Worm (Caenorhabditis elegans) whole organism, L1 larva: ENCODE data around the gene efl-2.

Experiments
- C16A3.4 ChIP-seq: fragments of 150-350 bp; optimal IDR thresholded peaks from 2 replicates; lab custom pipeline; 2014; ENCODE audit warnings: missing biosample characterization, missing genetic modification characterization
- C34B4.2 ChIP-seq: sonication (generic microtip); optimal IDR thresholded peaks from 2 replicates; lab custom pipeline; 2017; ENCODE audit warnings: mild to moderate bottlenecking, missing genetic modification characterization, missing compliant biosample characterization
- F16B12.6 ChIP-seq: fragments of 150-350 bp; optimal IDR thresholded peaks from 2 replicates; lab custom pipeline; 2014; ENCODE audit warnings: missing biosample characterization, missing genetic modification characterization
- Y116A8C.19 ChIP-seq: sonication (generic microtip); optimal IDR thresholded peaks from 2 replicates; lab custom pipeline; 2016; ENCODE audit warnings: missing compliant biosample characterization, missing genetic modification characterization, borderline replicate concordance
- aha-1 ChIP-seq: fragments of 150-350 bp; optimal IDR thresholded peaks from 2 replicates; lab custom pipeline; 2014; ENCODE audit warnings: missing biosample characterization, missing genetic modification characterization
- alr-1 ChIP-seq: fragments of 200-800 bp; sonication (Bioruptor generic); optimal IDR thresholded peaks from 2 replicates; lab custom pipeline; 2018; ENCODE audit warnings: borderline replicate concordance, mild to moderate bottlenecking, missing genetic modification characterization, missing compliant biosample characterization
- ceh-8 ChIP-seq: fragments of 200-800 bp; sonication (Bioruptor generic); optimal IDR thresholded peaks from 2 replicates; lab custom pipeline; 2018; ENCODE audit warnings: mild to moderate bottlenecking, missing genetic modification characterization, moderate library complexity, missing compliant biosample characterization
- dpl-1 ChIP-seq, 3 experiments: fragments of 150-350 bp in 2 of 3; sonication (generic microtip) in 1 of 3; optimal IDR thresholded peaks; 2 replicates each; lab custom pipeline; 2014 to 2017; ENCODE audit warnings: missing biosample characterization in 3 of 3, missing genetic modification characterization in 3 of 3, missing genetic modification reagents in 3 of 3
- dsc-1 ChIP-seq: sonication (generic microtip); optimal IDR thresholded peaks from 2 replicates; lab custom pipeline; 2016; ENCODE audit warnings: mild to moderate bottlenecking, missing genetic modification characterization, missing compliant biosample characterization
- efl-1 ChIP-seq, 4 experiments: fragments of 150-350 bp; optimal IDR thresholded peaks in 3 of 4; peaks in 1 of 4; 1 replicate in 1 of 4; 2 replicates in 3 of 4; lab custom pipeline; 2014; ENCODE audit warnings: missing biosample characterization in 2 of 4, missing genetic modification characterization in 2 of 4, missing genetic modification reagents in 2 of 4
- egl-27 ChIP-seq, 2 experiments: fragments of 150-350 bp in 1 of 2; sonication (generic microtip); optimal IDR thresholded peaks; 3 replicates each; lab custom pipeline; 2017 to 2018; ENCODE audit warnings: missing biosample characterization in 2 of 2, missing genetic modification characterization in 2 of 2, missing genetic modification reagents in 2 of 2
- ets-5 ChIP-seq: fragments of 200-800 bp; sonication (Bioruptor generic); IDR thresholded peaks from 2 replicates; pipeline ENCODE4 v1.3.6; 2022; ENCODE audit warnings: missing genetic modification characterization, missing compliant biosample characterization
- fos-1 ChIP-seq: fragments of 150-350 bp; optimal IDR thresholded peaks from 2 replicates; lab custom pipeline; 2014; ENCODE audit warnings: missing biosample characterization, missing genetic modification characterization
- hlh-17 ChIP-seq: fragments of 200-800 bp; sonication (Bioruptor generic); optimal IDR thresholded peaks from 2 replicates; lab custom pipeline; 2018; ENCODE audit warnings: missing genetic modification characterization, mild to moderate bottlenecking, missing compliant biosample characterization, moderate library complexity, borderline replicate concordance
- irx-1 ChIP-seq: sonication (generic microtip); optimal IDR thresholded peaks from 2 replicates; lab custom pipeline; 2016; ENCODE audit warnings: missing genetic modification characterization, missing compliant biosample characterization
- lin-13 ChIP-seq: fragments of 150-350 bp; optimal IDR thresholded peaks from 2 replicates; lab custom pipeline; 2014; ENCODE audit warnings: missing biosample characterization, missing genetic modification reagents, missing genetic modification characterization
- lin-14 ChIP-seq: fragments of 200-800 bp; sonication (Bioruptor generic); optimal IDR thresholded peaks from 2 replicates; lab custom pipeline; 2018; ENCODE audit warnings: mild to moderate bottlenecking, missing genetic modification characterization, moderate library complexity, missing compliant biosample characterization
- lin-35 ChIP-seq, 2 experiments: fragments of 150-350 bp; optimal IDR thresholded peaks; 2 replicates each; lab custom pipeline; 2014; ENCODE audit warnings: missing biosample characterization in 2 of 2, missing genetic modification characterization in 2 of 2, missing genetic modification reagents in 2 of 2
- lir-3 ChIP-seq: sonication (generic microtip); optimal IDR thresholded peaks from 2 replicates; lab custom pipeline; 2016; ENCODE audit warnings: mild to moderate bottlenecking, missing genetic modification characterization, moderate library complexity, missing compliant biosample characterization; ENCODE audit not compliant: poor library complexity
- mep-1 ChIP-seq: fragments of 150-350 bp; optimal IDR thresholded peaks from 2 replicates; lab custom pipeline; 2014; ENCODE audit warnings: missing biosample characterization, missing genetic modification characterization
- nhr-47 ChIP-seq: sonication (generic microtip); optimal IDR thresholded peaks from 2 replicates; lab custom pipeline; 2016; ENCODE audit warnings: mild to moderate bottlenecking, missing genetic modification characterization, moderate library complexity, missing compliant biosample characterization
- nhr-71 ChIP-seq: sonication (generic microtip); optimal IDR thresholded peaks from 2 replicates; lab custom pipeline; 2016; ENCODE audit warnings: mild to moderate bottlenecking, missing genetic modification characterization, moderate library complexity, missing compliant biosample characterization
- nhr-76 ChIP-seq: sonication (generic microtip); optimal IDR thresholded peaks from 2 replicates; lab custom pipeline; 2017; ENCODE audit warnings: missing biosample characterization, missing genetic modification characterization
- nhr-77 ChIP-seq: fragments of 150-350 bp; optimal IDR thresholded peaks from 2 replicates; lab custom pipeline; 2014; ENCODE audit warnings: missing biosample characterization, missing genetic modification characterization
- nhr-85 ChIP-seq: sonication (generic microtip); peaks from one replicate; lab custom pipeline; 2016; ENCODE audit warnings: missing genetic modification characterization, inconsistent platforms, missing compliant biosample characterization
- pqm-1 ChIP-seq: sonication (generic microtip); optimal IDR thresholded peaks from 3 replicates; lab custom pipeline; 2017; ENCODE audit warnings: missing biosample characterization, missing genetic modification characterization
- skn-1 ChIP-seq: fragments of 150-350 bp; optimal IDR thresholded peaks from 2 replicates; lab custom pipeline; 2014; ENCODE audit warnings: missing biosample characterization, missing genetic modification characterization
- snpc-4 ChIP-seq: fragments of 150-350 bp; optimal IDR thresholded peaks from 2 replicates; lab custom pipeline; 2014; ENCODE audit warnings: missing biosample characterization, missing genetic modification characterization
- snu-23 ChIP-seq: sonication (generic microtip); optimal IDR thresholded peaks from 2 replicates; lab custom pipeline; 2016; ENCODE audit warnings: missing genetic modification characterization, missing compliant biosample characterization
- unc-30 ChIP-seq: sonication (generic microtip); optimal IDR thresholded peaks from 2 replicates; lab custom pipeline; 2017; ENCODE audit warnings: missing biosample characterization, missing genetic modification characterization
- unc-98 ChIP-seq: fragments of 200-800 bp; sonication (Bioruptor generic); IDR thresholded peaks from 2 replicates; pipeline ENCODE4 v1.3.6; 2022; ENCODE audit warnings: missing genetic modification characterization, missing compliant biosample characterization
- zip-4 ChIP-seq: fragments of 200-800 bp; sonication (Bioruptor generic); optimal IDR thresholded peaks from 2 replicates; lab custom pipeline; 2018; ENCODE audit warnings: mild to moderate bottlenecking, missing genetic modification characterization, moderate library complexity, missing compliant biosample characterization

The efl-2 gene

DNA sequence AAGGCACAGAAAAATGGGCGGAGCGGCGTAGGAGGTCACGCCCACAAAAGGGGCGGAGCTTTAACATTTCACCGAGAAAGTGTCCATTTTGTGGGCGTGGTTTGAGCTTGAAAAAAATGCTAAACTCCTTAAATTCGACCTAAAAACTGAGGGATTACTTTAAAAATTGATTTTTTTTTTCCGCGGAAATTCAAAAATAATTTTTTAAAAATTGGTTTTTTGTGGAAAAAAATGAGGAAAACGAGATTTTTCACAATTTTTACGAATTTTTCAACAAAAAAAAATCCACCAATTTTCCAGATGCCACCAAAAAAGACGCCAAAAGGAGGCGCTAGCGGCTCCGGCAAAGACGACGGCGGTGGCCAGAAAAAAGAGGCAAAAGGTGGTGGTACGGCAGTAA is 3.3 kb upstream of the efl-2 start, which contains the start of gene pinn-4:
TSS of gene pinn-4 (plus strand) at position 301 of the 400 bp plus-strand sequence.
- no peak for TF ChIP-seq nhr-71 (tag; lab: Kevin White, UChicago)
- no peak for TF ChIP-seq fos-1 (tag; lab: Kevin White, UChicago)
- TF ChIP-seq F16B12.6 (tag; lab: Kevin White, UChicago) = no peak
- no peak for TF ChIP-seq lir-3 (tag; lab: Kevin White, UChicago)
- no peak for TF ChIP-seq skn-1
- TF ChIP-seq nhr-47 (tag; lab: Kevin White, UChicago) = no peak
- TF ChIP-seq, all 84 proteins: peak for 0

DNA sequence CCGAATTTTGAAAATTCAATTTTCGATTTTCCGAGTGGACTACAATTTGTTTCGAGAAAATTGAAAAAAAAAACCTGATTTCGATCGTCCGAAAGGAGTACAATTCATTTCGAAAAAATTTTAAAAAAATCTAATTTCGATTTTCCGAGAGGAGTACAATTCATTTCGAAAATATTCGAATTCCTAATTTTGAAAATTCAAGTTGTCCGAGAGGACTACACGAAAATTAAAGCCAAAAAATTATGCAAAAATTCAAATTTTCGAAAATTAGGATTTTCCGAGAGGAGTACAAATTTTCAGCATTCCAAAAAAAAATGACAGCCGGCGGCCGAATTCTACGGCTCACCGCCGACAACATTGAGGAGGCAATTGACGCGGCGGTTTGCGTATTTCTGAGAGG is 6.4 kb downstream of the efl-2 start, which contains the start of gene Y48C3A.18:
TSS of gene Y48C3A.18 (plus strand) at position 301 of the 400 bp plus-strand sequence.
- TF ChIP-seq dpl-1 (GFP tag; optimal IDR thresholded peaks at IDR 0.05; lab: Kevin White, UChicago) = no peak
- TF ChIP-seq snu-23 (GFP tag; lab: Kevin White, UChicago) = no peak
- TF ChIP-seq pqm-1 (tag; lab: Kevin White, UChicago) = no peak
- TF ChIP-seq snpc-4 (tag; lab: Kevin White, UChicago) = no peak
- no peak for TF ChIP-seq lin-14 (GFP tag; lab: Kevin White, UChicago)
- TF ChIP-seq fos-1 (tag; lab: Kevin White, UChicago) = no peak
- no peak for TF ChIP-seq C16A3.4 (tag; lab: Kevin White, UChicago)

DNA sequence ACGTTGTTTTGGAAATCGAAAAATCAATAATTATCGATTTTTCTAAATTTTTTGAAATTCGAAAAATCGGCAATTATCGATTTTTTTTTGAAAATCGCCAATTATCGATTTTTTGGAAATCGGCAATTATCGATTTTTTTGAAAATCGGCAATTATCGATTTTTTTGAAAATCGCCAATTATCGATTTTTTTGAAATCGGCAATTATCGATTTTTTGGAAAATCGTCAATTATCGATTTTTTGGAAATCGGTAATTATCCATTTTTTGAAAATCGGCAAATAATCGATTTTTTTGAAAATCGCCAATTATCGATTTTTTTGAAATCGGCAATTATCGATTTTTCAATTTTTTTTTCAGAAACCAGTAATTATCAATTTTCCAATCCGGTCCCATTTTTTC is 8.2 kb downstream of the efl-2 start:
- TF ChIP-seq lin-35 (GFP tag; optimal IDR thresholded peaks at IDR 0.05; lab: Kevin White, UChicago) (no peak), C34B4.2 (tag; lab: Kevin White, UChicago) (no peak), unc-30 (no peak)

DNA sequence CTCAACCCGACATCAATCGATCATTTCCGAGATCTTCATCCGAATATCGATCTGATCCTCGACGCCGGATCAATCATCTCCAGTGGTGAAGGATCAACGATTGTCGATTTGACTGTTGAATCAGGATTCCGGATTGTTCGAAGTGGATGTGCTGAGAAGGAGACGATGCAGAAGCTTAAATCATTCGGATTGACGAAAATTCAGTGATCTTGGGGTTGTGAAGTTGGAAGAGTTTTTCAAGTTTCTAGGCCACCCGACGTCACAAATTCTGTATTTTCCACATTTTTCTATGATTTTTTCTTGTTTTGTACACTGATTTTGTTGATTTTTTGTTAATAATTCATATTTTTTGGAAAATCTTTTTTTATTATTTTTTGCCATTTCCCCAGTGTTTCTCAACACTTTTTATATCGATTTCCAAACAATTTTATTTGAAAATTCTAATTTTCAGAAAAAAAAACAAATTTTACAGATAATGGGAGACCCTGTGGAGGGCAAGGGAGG is 8.7 kb downstream of the efl-2 start, which contains the start of gene Y48E1C.1:
TSS of gene Y48E1C.1 (plus strand) at position 454 of the 504 bp plus-strand sequence.
- TF ChIP-seq alr-1 (tag; lab: Kevin White, UChicago) (no peak), unc-98 (GFP tag; lab: Robert Waterston, UW) (no peak), efl-1 (optimal IDR thresholded peaks at IDR 0.05; lab: Kevin White, UChicago) (no peak), efl-1 (GFP tag; optimal IDR thresholded peaks at IDR 0.05 in 1 of 2; lab: Kevin White, UChicago) (peak in 1 of 2 experiments; percentile 13)
- TF ChIP-seq, all 84 proteins: peak for 1

DNA sequence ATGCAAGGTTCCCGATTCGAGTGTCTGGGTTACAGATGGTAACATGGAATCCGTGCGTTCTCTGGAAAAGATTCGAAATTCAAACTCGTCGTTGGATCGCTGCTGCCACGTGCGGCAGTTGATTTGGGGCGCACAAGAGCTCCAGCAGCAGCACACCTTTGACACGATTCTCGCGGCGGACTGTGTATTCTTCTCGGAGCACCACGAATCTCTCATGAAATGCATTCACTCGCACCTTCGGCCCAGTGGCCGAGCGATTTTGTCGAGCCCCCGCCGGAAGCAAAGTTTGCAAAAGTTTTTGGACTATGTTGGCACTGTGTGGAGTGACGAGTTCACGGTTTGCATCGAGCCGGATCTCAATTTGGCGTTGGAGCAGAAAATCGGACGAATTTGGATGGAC is 10.6 kb downstream of the efl-2 start:
- no peak for TF ChIP-seq snu-23 (GFP tag; lab: Kevin White, UChicago)
- TF ChIP-seq Y116A8C.19 (tag; lab: Kevin White, UChicago) = no peak
- peak; percentile 32 for TF ChIP-seq nhr-85 (tag; lab: Kevin White, UChicago)
- TF ChIP-seq unc-98 (GFP tag; lab: Robert Waterston, UW) = no peak
- TF ChIP-seq lin-13 (GFP tag; lab: Kevin White, UChicago) = no peak
- no peak for TF ChIP-seq nhr-77
- no peak for TF ChIP-seq C34B4.2 (tag; lab: Kevin White, UChicago)
- no peak for TF ChIP-seq zip-4 (GFP tag; lab: Kevin White, UChicago)

DNA sequence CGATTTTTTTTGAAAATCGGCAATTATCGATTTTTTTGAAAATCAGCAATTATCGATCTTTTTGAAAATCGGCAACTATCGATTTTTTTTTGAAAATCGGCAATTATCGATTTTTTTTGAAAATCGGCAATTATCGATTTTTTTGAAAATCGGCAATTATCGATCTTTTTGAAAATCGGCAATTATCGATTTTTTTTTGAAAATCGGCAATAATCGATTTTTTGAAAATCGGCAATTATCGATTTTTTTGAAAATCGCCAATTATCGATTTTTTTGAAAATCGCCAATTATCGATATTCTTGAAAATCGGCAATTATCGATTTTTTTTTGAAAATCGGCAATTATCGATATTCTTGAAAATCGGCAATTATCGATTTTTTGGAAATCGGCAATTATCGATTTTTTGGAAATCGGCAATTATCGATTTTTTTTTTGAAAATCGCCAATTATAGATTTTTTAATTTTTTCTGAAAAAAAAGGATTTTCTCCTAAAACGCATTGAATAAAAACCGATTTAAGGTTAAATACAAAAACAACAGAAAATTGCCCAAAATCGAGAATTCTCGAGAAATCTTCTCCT is 11.6 kb downstream of the efl-2 start:
- TF ChIP-seq ets-5 (GFP tag; lab: Robert Waterston, UW) = no peak
- no peak for TF ChIP-seq lin-35 (GFP tag; optimal IDR thresholded peaks at IDR 0.05; lab: Kevin White, UChicago)
- no peak for TF ChIP-seq nhr-76 (tag; lab: Kevin White, UChicago)
- no peak for TF ChIP-seq aha-1 (tag; lab: Kevin White, UChicago)
- no peak for TF ChIP-seq ceh-8
- no peak for TF ChIP-seq pqm-1 (tag; lab: Kevin White, UChicago)
- no peak for TF ChIP-seq mep-1 (tag; lab: Kevin White, UChicago)
- no peak for TF ChIP-seq snu-23 (GFP tag; lab: Kevin White, UChicago)
- no peak for TF ChIP-seq egl-27 (tag; optimal IDR thresholded peaks at IDR 0.05; lab: Kevin White, UChicago)
- no peak for TF ChIP-seq hlh-17 (GFP tag; lab: Kevin White, UChicago)
- TF ChIP-seq skn-1 = no peak
- TF ChIP-seq dsc-1 (tag; lab: Kevin White, UChicago) = no peak
- no peak for TF ChIP-seq irx-1
- no peak for TF ChIP-seq nhr-47 (tag; lab: Kevin White, UChicago)
- TF ChIP-seq, all 84 proteins: peak for 0
